Fruit fly (Drosophila melanogaster) S2 (cell line): ENCODE results near the gene CG5255.

Source experiments
- CG8478 ChIP-seq: fragments of >200 bp; optimal IDR thresholded peaks from 2 replicates; lab custom pipeline; 2018
- CTCF ChIP-seq, 2 experiments: fragments of >200 bp; optimal IDR thresholded peaks; 2 replicates each; lab custom pipeline; 2018

dm6 chr3R:17138699-17139098, 1.0 kb downstream of the CG5255 start, which contains the start of gene CG5265:
- TF ChIP-seq CG8478 (lab: Kevin White, UChicago), result no peak
- no peak for TF ChIP-seq CTCF (optimal IDR thresholded peaks at IDR 0.05; lab: Kevin White, UChicago)
